Worm (Caenorhabditis elegans) whole organism, midembryonic: ENCODE data around the gene F32D8.4.

Experiments
- cog-1 ChIP-seq: sonication (generic microtip); optimal IDR thresholded peaks from 2 replicates; lab custom pipeline; 2016; ENCODE audit warnings: missing genetic modification characterization, missing compliant biosample characterization
- flt-1 ChIP-seq: fragments of 200-800 bp; sonication (Bioruptor generic); IDR thresholded peaks from 2 replicates; pipeline ENCODE4 v1.3.6; 2022; ENCODE audit warnings: missing genetic modification characterization, missing compliant biosample characterization
- med-1 ChIP-seq: sonication (generic microtip); optimal IDR thresholded peaks from 2 replicates; lab custom pipeline; 2017; ENCODE audit warnings: missing genetic modification characterization, mild to moderate bottlenecking, missing compliant biosample characterization, antibody characterized with exemption, missing genetic modification reagents; ENCODE audit not compliant: insufficient read depth
- ref-1 ChIP-seq: fragments of 200-800 bp; sonication (Bioruptor generic); conservative IDR thresholded peaks from 2 replicates; pipeline ENCODE4 v1.3.6; 2022; ENCODE audit warnings: missing genetic modification reagents, missing genetic modification characterization, missing compliant biosample characterization
- tab-1 ChIP-seq: fragments of 200-800 bp; sonication (Bioruptor generic); IDR thresholded peaks from 2 replicates; pipeline ENCODE4 v1.3.6; 2022; ENCODE audit warnings: missing genetic modification characterization, missing compliant biosample characterization
- ztf-23 ChIP-seq: fragments of 200-800 bp; sonication (Bioruptor generic); IDR thresholded peaks from 2 replicates; pipeline ENCODE4 v1.3.6; 2022; ENCODE audit warnings: missing genetic modification reagents, missing genetic modification characterization, missing compliant biosample characterization

DNA sequence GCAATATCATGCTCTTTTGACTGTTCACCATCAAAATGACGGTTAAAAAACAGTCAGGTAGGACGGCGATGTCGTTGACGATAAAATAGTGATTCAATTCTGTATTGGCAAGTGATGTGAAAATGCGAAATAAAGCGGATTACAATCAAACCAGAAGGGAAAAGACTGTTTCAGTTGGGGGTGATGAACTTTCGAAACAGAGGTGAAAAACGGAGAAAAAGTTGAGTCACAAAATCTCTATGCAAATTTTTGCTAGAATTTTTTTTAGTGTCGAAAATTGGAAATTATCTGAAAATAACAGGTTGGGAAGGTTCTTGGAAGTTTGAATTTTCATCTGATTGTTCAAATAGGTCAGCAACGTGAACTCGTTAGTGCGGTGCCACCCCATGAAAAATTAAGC lies 28.4 kb upstream of the F32D8.4 start, which contains the start of gene nas-31:
- TF ChIP-seq med-1 (GFP tag; lab: Kevin White, UChicago) (no peak), tab-1 (GFP tag; lab: Robert Waterston, UW) (no peak), cog-1 (tag; lab: Kevin White, UChicago) (no peak), ztf-23 (no peak), flt-1 (no peak), ref-1 (GFP tag; lab: Robert Waterston, UW) (no peak)
